Worm (Caenorhabditis elegans) whole organism, young adult: ENCODE data around the gene idpc-2.

Source experiments
- B0035.1 ChIP-seq: sonication (generic microtip); optimal IDR thresholded peaks from 2 replicates; lab custom pipeline; 2016; ENCODE audit warnings: missing genetic modification characterization, mild to moderate bottlenecking, missing compliant biosample characterization, missing genotype, missing genetic modification reagents
- K12H6.12 ChIP-seq: fragments of 200-800 bp; sonication (Bioruptor generic); optimal IDR thresholded peaks from 2 replicates; lab custom pipeline; 2018; ENCODE audit warnings: mild to moderate bottlenecking, missing genetic modification characterization, missing compliant biosample characterization
- T26A5.8 ChIP-seq: sonication (generic microtip); optimal IDR thresholded peaks from 2 replicates; lab custom pipeline; 2016; ENCODE audit warnings: missing genetic modification characterization, missing compliant biosample characterization
- Y56A3A.18 ChIP-seq: fragments of 200-800 bp; sonication (Bioruptor generic); IDR thresholded peaks from 2 replicates; pipeline ENCODE4 v1.3.6; 2022; ENCODE audit warnings: missing genetic modification reagents, missing genetic modification characterization, missing compliant biosample characterization
- akir-1 ChIP-seq: fragments of 200-800 bp; sonication (Bioruptor generic); optimal IDR thresholded peaks from 2 replicates; lab custom pipeline; 2018; ENCODE audit warnings: mild to moderate bottlenecking, missing genetic modification characterization, moderate library complexity, missing compliant biosample characterization
- ama-1 ChIP-seq, 3 experiments: fragments of 150-350 bp in 1 of 3; sonication (generic microtip) in 2 of 3; optimal IDR thresholded peaks; 2 replicates each; lab custom pipeline; 2014 to 2018; ENCODE audit warnings: missing biosample characterization in 2 of 3, missing genetic modification characterization in 2 of 3, missing genetic modification reagents in 2 of 3
- athp-1 ChIP-seq: sonication (generic microtip); optimal IDR thresholded peaks from 2 replicates; lab custom pipeline; 2017; ENCODE audit warnings: mild to moderate bottlenecking, missing genetic modification characterization, missing compliant biosample characterization
- attf-3 ChIP-seq: fragments of 200-800 bp; sonication (Bioruptor generic); conservative IDR thresholded peaks from 2 replicates; pipeline ENCODE4 v1.3.6; 2022; ENCODE audit warnings: missing genetic modification reagents, missing genetic modification characterization, missing compliant biosample characterization
- attf-5 ChIP-seq: fragments of 200-800 bp; sonication (Bioruptor generic); optimal IDR thresholded peaks from 2 replicates; lab custom pipeline; 2018; ENCODE audit warnings: mild to moderate bottlenecking, missing genetic modification characterization, missing compliant biosample characterization
- ccch-3 ChIP-seq: fragments of 200-800 bp; sonication (Bioruptor generic); optimal IDR thresholded peaks from 2 replicates; lab custom pipeline; 2018; ENCODE audit warnings: mild to moderate bottlenecking, missing genetic modification characterization, missing compliant biosample characterization
- ceh-40 ChIP-seq: fragments of 200-800 bp; sonication (Bioruptor generic); IDR thresholded peaks from 2 replicates; pipeline ENCODE4 v1.3.6; 2022; ENCODE audit warnings: missing genetic modification characterization, missing compliant biosample characterization
- ceh-79 ChIP-seq: sonication (generic microtip); optimal IDR thresholded peaks from 2 replicates; lab custom pipeline; 2017; ENCODE audit warnings: mild to moderate bottlenecking, missing genetic modification characterization, missing compliant biosample characterization
- ceh-91 ChIP-seq: fragments of 200-800 bp; sonication (Bioruptor generic); IDR thresholded peaks from 2 replicates; pipeline ENCODE4 v1.3.6; 2022; ENCODE audit warnings: missing genetic modification reagents, missing genetic modification characterization, missing compliant biosample characterization
- dox-1 ChIP-seq: fragments of 200-800 bp; sonication (Bioruptor generic); IDR thresholded peaks from 2 replicates; pipeline ENCODE4 v1.3.6; 2022; ENCODE audit warnings: missing genetic modification reagents, missing genetic modification characterization, missing compliant biosample characterization
- efl-1 ChIP-seq: fragments of 150-350 bp; optimal IDR thresholded peaks from 2 replicates; lab custom pipeline; 2014; ENCODE audit warnings: missing biosample characterization, missing genetic modification reagents, missing genetic modification characterization
- egl-44 ChIP-seq: fragments of 200-800 bp; sonication (Bioruptor generic); IDR thresholded peaks from 2 replicates; pipeline ENCODE4 v1.3.6; 2022; ENCODE audit warnings: missing genetic modification reagents, missing genetic modification characterization, missing compliant biosample characterization
- egrh-3 ChIP-seq: fragments of 200-800 bp; sonication (Bioruptor generic); IDR thresholded peaks from 2 replicates; pipeline ENCODE4 v1.3.6; 2022; ENCODE audit warnings: missing genetic modification reagents, missing genetic modification characterization, missing compliant biosample characterization
- hmg-1.2 ChIP-seq: fragments of 200-800 bp; sonication (Bioruptor generic); IDR thresholded peaks from 2 replicates; pipeline ENCODE4 v1.3.6; 2022; ENCODE audit warnings: missing genetic modification reagents, missing genetic modification characterization, missing compliant biosample characterization
- lag-1 ChIP-seq: fragments of 200-800 bp; sonication (Bioruptor generic); IDR thresholded peaks from 2 replicates; pipeline ENCODE4 v1.3.6; 2022; ENCODE audit warnings: missing genetic modification reagents, missing genetic modification characterization, missing compliant biosample characterization
- let-526 ChIP-seq: fragments of 200-800 bp; sonication (Bioruptor generic); IDR thresholded peaks from 2 replicates; pipeline ENCODE4 v1.3.6; 2022; ENCODE audit warnings: missing genetic modification reagents, missing genetic modification characterization, missing compliant biosample characterization
- madf-6 ChIP-seq: fragments of 200-800 bp; sonication (Bioruptor generic); IDR thresholded peaks from 2 replicates; pipeline ENCODE4 v1.3.6; 2022; ENCODE audit warnings: missing genetic modification reagents, missing genetic modification characterization, missing compliant biosample characterization
- madf-8 ChIP-seq: fragments of 200-800 bp; sonication (Bioruptor generic); conservative IDR thresholded peaks from 2 replicates; pipeline ENCODE4 v1.3.6; 2022; ENCODE audit warnings: missing genetic modification reagents, missing genetic modification characterization, missing compliant biosample characterization
- mes-4 ChIP-seq: sonication (generic microtip); optimal IDR thresholded peaks from 2 replicates; lab custom pipeline; 2016; ENCODE audit warnings: missing genotype, missing genetic modification characterization, missing compliant biosample characterization
- nfya-2 ChIP-seq: fragments of 200-800 bp; sonication (Bioruptor generic); IDR thresholded peaks from 2 replicates; pipeline ENCODE4 v1.3.6; 2022; ENCODE audit warnings: missing genetic modification reagents, missing genetic modification characterization, missing compliant biosample characterization
- nhr-27 ChIP-seq: fragments of 200-800 bp; sonication (Bioruptor generic); optimal IDR thresholded peaks from 2 replicates; lab custom pipeline; 2018; ENCODE audit warnings: mild to moderate bottlenecking, missing genetic modification characterization, moderate library complexity, missing compliant biosample characterization
- nhr-80 ChIP-seq: sonication (generic microtip); optimal IDR thresholded peaks from 2 replicates; lab custom pipeline; 2016; ENCODE audit warnings: missing genetic modification characterization, missing compliant biosample characterization
- nhr-90 ChIP-seq: sonication (generic microtip); optimal IDR thresholded peaks from 2 replicates; lab custom pipeline; 2016; ENCODE audit warnings: missing genotype, mild to moderate bottlenecking, missing genetic modification characterization, missing compliant biosample characterization
- tbp1 ChIP-seq: fragments of 200-800 bp; sonication (Bioruptor generic); optimal IDR thresholded peaks from 2 replicates; lab custom pipeline; 2018; ENCODE audit warnings: mild to moderate bottlenecking, missing genetic modification characterization, missing compliant biosample characterization
- tlf-1 ChIP-seq: fragments of 200-800 bp; sonication (Bioruptor generic); optimal IDR thresholded peaks from 2 replicates; lab custom pipeline; 2018; ENCODE audit warnings: mild to moderate bottlenecking, missing genetic modification characterization, missing compliant biosample characterization
- zfh-2 ChIP-seq: fragments of 200-800 bp; sonication (Bioruptor generic); conservative IDR thresholded peaks from 2 replicates; pipeline ENCODE4 v1.3.6; 2022; ENCODE audit warnings: missing genetic modification reagents, missing genetic modification characterization, missing compliant biosample characterization
- ztf-22 ChIP-seq: fragments of 200-800 bp; sonication (Bioruptor generic); optimal IDR thresholded peaks from 2 replicates; lab custom pipeline; 2018; ENCODE audit warnings: mild to moderate bottlenecking, missing genetic modification characterization, moderate library complexity, missing compliant biosample characterization
- ztf-25 ChIP-seq: fragments of 200-800 bp; sonication (Bioruptor generic); IDR thresholded peaks from 2 replicates; pipeline ENCODE4 v1.3.6; 2022; ENCODE audit warnings: missing genetic modification reagents, missing genetic modification characterization, missing compliant biosample characterization
- ztf-3 ChIP-seq: fragments of 200-800 bp; sonication (Bioruptor generic); optimal IDR thresholded peaks from 2 replicates; lab custom pipeline; 2018; ENCODE audit warnings: mild to moderate bottlenecking, missing genetic modification characterization, missing compliant biosample characterization

The idpc-2 gene

DNA sequence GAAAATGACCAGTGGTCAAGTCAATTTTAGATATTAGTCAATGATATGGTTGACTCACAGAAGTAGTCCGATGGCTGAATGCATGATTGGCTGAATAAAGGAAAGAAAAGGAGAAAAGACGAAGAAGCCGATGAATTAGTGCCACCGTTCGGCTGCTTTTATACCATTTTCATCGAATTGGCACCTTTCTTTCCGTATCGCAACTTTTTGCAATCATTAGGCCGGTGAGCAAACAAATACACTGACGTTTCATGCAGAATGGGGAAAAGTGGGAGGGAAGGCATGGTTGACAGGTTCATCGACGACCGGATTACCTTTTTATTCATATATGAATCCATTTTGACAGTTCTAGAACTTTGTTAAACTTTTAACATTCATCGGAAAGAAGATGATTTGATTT is at the start of gene idpc-2:
TSS of gene idpc-2 (minus strand) at position 101 of the 400 bp plus-strand sequence.
- no peak for TF ChIP-seq ama-1 (optimal IDR thresholded peaks at IDR 0.05; lab: Kevin White, UChicago)
- no peak for TF ChIP-seq ama-1 (GFP tag; optimal IDR thresholded peaks at IDR 0.05; lab: Kevin White, UChicago)
- no peak for TF ChIP-seq tlf-1 (GFP tag; lab: Kevin White, UChicago)
- TF ChIP-seq ccch-3 (GFP tag; lab: Kevin White, UChicago) = no peak
- no peak for TF ChIP-seq lag-1 (GFP tag; lab: Robert Waterston, UW)
- TF ChIP-seq akir-1 (GFP tag; lab: Kevin White, UChicago) = no peak
- no peak for TF ChIP-seq dox-1 (GFP tag; lab: Robert Waterston, UW)
- no peak for TF ChIP-seq madf-8 (GFP tag; lab: Robert Waterston, UW)
- TF ChIP-seq attf-5 = no peak
- no peak for TF ChIP-seq nfya-2 (GFP tag; lab: Robert Waterston, UW)
- TF ChIP-seq tbp1 (GFP tag; lab: Kevin White, UChicago) = no peak
- TF ChIP-seq ztf-25 (GFP tag; lab: Robert Waterston, UW) = no peak
- no peak for TF ChIP-seq zfh-2 (GFP tag; lab: Robert Waterston, UW)
- no peak for TF ChIP-seq hmg-1.2
- TF ChIP-seq egrh-3 (GFP tag; lab: Robert Waterston, UW) = no peak
- TF ChIP-seq ztf-3 (GFP tag; lab: Kevin White, UChicago) = no peak
- TF ChIP-seq, all 124 proteins: peak for 0

DNA sequence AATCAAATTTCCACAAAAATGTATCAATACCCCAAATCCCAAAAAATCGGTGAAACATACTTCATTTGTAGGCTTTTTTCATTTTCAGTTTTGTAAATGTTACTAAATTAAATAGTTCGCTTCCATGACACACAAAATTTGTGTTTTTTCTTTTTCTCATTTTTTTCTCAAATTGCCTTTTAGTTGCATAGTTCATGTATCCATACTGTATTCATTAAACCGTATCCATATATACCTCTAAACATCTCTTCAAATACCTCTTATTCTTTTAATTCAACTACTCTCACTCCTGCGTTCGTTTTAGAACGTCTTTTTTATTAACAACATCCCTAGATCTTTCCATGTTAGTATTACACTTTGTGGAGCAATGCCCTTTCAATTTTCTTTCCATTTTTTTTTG is 49.6 kb upstream of the idpc-2 start:
- TF ChIP-seq nhr-90 (tag; lab: Kevin White, UChicago) (no peak), egl-44 (GFP tag; lab: Robert Waterston, UW) (no peak), nhr-27 (no peak), ceh-40 (GFP tag; lab: Robert Waterston, UW) (no peak), ceh-79 (tag; lab: Kevin White, UChicago) (no peak)

DNA sequence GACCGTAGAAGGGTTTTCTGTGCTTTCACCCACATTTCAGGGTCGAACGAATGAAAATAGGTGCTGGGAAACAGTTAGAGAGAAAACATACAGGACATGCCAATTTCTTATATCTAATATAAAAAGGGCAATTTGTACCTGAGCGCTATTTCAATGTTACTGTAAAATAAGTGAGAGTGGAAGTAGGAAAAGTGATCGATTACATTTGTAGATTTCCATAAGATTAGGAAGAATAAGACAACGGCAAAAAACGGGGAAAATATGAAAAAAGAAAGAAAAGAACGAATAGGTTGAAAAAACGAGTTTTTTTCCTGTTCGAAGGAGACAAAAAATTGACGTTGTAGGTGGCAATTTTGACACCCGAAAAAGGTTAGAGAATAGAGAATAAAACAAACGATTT is 47.1 kb upstream of the idpc-2 start:
- TF ChIP-seq akir-1 (GFP tag; lab: Kevin White, UChicago) (no peak), ceh-91 (GFP tag; lab: Robert Waterston, UW) (no peak), efl-1 (GFP tag; lab: Kevin White, UChicago) (no peak), let-526 (GFP tag; lab: Robert Waterston, UW) (no peak), nhr-80 (tag; lab: Kevin White, UChicago) (no peak), attf-3 (GFP tag; lab: Robert Waterston, UW) (no peak), K12H6.12 (tag; lab: Kevin White, UChicago) (no peak), ztf-25 (GFP tag; lab: Robert Waterston, UW) (no peak), Y56A3A.18 (GFP tag; lab: Robert Waterston, UW) (no peak), mes-4 (tag; lab: Kevin White, UChicago) (no peak), ztf-22 (GFP tag; lab: Kevin White, UChicago) (no peak), B0035.1 (tag; lab: Kevin White, UChicago) (no peak), T26A5.8 (tag; lab: Kevin White, UChicago) (no peak), athp-1 (tag; lab: Kevin White, UChicago) (no peak), egl-44 (GFP tag; lab: Robert Waterston, UW) (no peak), hmg-1.2 (no peak), madf-6 (GFP tag; lab: Robert Waterston, UW) (no peak)
